Fruit fly (Drosophila melanogaster) whole organism, adult: ENCODE measurements around the gene ppk7.

Experiments used
- CG11617 ChIP-seq: fragments of 200-800 bp; sonication (Bioruptor generic); optimal IDR thresholded peaks from 2 replicates; lab custom pipeline; 2017; ENCODE audit warnings: mild to moderate bottlenecking, missing biosample characterization, missing genetic modification reagents, missing genetic modification characterization
- CG12768 ChIP-seq: fragments of 200-800 bp; sonication (Bioruptor generic); optimal IDR thresholded peaks from 2 replicates; lab custom pipeline; 2017; ENCODE audit warnings: missing biosample characterization, missing genetic modification characterization, mild to moderate bottlenecking, moderate library complexity, missing genetic modification reagents
- CG14711 ChIP-seq: fragments of 200-800 bp; sonication (Bioruptor generic); optimal IDR thresholded peaks from 2 replicates; lab custom pipeline; 2018; ENCODE audit warnings: missing biosample characterization, mild to moderate bottlenecking, missing genetic modification characterization, moderate library complexity
- CG1620 ChIP-seq: fragments of 200-800 bp; sonication (Bioruptor generic); optimal IDR thresholded peaks from 2 replicates; lab custom pipeline; 2016; ENCODE audit warnings: missing biosample characterization, missing genetic modification characterization
- CG33017 ChIP-seq: fragments of 200-800 bp; sonication (Bioruptor generic); optimal IDR thresholded peaks from 2 replicates; lab custom pipeline; 2018; ENCODE audit warnings: missing biosample characterization, mild to moderate bottlenecking, missing genetic modification characterization, moderate library complexity
- CG5204 ChIP-seq: fragments of 200-800 bp; sonication (Bioruptor generic); optimal IDR thresholded peaks from 2 replicates; lab custom pipeline; 2016; ENCODE audit warnings: missing biosample characterization, missing genetic modification characterization
- CG7045 ChIP-seq: fragments of 200-800 bp; sonication (Bioruptor generic); optimal IDR thresholded peaks from 2 replicates; lab custom pipeline; 2017; ENCODE audit warnings: missing biosample characterization, mild to moderate bottlenecking, missing genetic modification characterization
- CG7101 ChIP-seq: fragments of 200-800 bp; sonication (Bioruptor generic); optimal IDR thresholded peaks from 2 replicates; lab custom pipeline; 2018; ENCODE audit warnings: missing biosample characterization, mild to moderate bottlenecking, missing genetic modification characterization, moderate library complexity
- Clk ChIP-seq: fragments of 200-800 bp; sonication (Bioruptor generic); optimal IDR thresholded peaks from 2 replicates; lab custom pipeline; 2017; ENCODE audit warnings: missing biosample characterization, missing genetic modification characterization
- Crg-1 ChIP-seq: fragments of 200-800 bp; sonication (Bioruptor generic); optimal IDR thresholded peaks from 2 replicates; lab custom pipeline; 2016; ENCODE audit warnings: missing biosample characterization, missing genetic modification characterization
- Hr96 ChIP-seq: fragments of 200-800 bp; sonication (Bioruptor generic); optimal IDR thresholded peaks from 2 replicates; lab custom pipeline; 2016; ENCODE audit warnings: missing biosample characterization, missing genetic modification characterization
- Mnt ChIP-seq: fragments of 200-800 bp; sonication (Bioruptor generic); optimal IDR thresholded peaks from 2 replicates; lab custom pipeline; 2016; ENCODE audit warnings: missing biosample characterization, mild to moderate bottlenecking, missing genetic modification characterization
- bab1 ChIP-seq: fragments of 200-800 bp; sonication (Bioruptor generic); optimal IDR thresholded peaks from 3 replicates; lab custom pipeline; 2019; ENCODE audit warnings: missing biosample characterization, mild to moderate bottlenecking, missing genetic modification characterization, moderate library complexity
- cic ChIP-seq: fragments of 200-800 bp; sonication (Bioruptor generic); optimal IDR thresholded peaks from 2 replicates; lab custom pipeline; 2017; ENCODE audit warnings: missing biosample characterization, mild to moderate bottlenecking, missing genetic modification characterization, moderate library complexity
- cnc ChIP-seq, 2 experiments: fragments of >200 bp; optimal IDR thresholded peaks; 2 replicates each; lab custom pipeline; 2017
- kay ChIP-seq: fragments of 200-800 bp; sonication (Bioruptor generic); peaks from one replicate; lab custom pipeline; 2016; ENCODE audit warnings: missing biosample characterization, missing genetic modification characterization, borderline replicate concordance
- ovo ChIP-seq: fragments of 200-800 bp; sonication (Bioruptor generic); optimal IDR thresholded peaks from 2 replicates; lab custom pipeline; 2016; ENCODE audit warnings: missing biosample characterization, missing genetic modification characterization
- pad ChIP-seq: fragments of 200-800 bp; sonication (Bioruptor generic); optimal IDR thresholded peaks from 3 replicates; lab custom pipeline; 2017; ENCODE audit warnings: missing biosample characterization, missing genetic modification characterization, mild to moderate bottlenecking, moderate library complexity, missing genetic modification reagents
- tj ChIP-seq: fragments of 200-800 bp; sonication (Bioruptor generic); optimal IDR thresholded peaks from 3 replicates; lab custom pipeline; 2017; ENCODE audit warnings: missing biosample characterization, mild to moderate bottlenecking, missing genetic modification characterization, moderate library complexity
- toe ChIP-seq: fragments of 200-800 bp; sonication (Bioruptor generic); optimal IDR thresholded peaks from 2 replicates; lab custom pipeline; 2016; ENCODE audit warnings: missing biosample characterization, missing genetic modification characterization

ppk7 gene

DNA sequence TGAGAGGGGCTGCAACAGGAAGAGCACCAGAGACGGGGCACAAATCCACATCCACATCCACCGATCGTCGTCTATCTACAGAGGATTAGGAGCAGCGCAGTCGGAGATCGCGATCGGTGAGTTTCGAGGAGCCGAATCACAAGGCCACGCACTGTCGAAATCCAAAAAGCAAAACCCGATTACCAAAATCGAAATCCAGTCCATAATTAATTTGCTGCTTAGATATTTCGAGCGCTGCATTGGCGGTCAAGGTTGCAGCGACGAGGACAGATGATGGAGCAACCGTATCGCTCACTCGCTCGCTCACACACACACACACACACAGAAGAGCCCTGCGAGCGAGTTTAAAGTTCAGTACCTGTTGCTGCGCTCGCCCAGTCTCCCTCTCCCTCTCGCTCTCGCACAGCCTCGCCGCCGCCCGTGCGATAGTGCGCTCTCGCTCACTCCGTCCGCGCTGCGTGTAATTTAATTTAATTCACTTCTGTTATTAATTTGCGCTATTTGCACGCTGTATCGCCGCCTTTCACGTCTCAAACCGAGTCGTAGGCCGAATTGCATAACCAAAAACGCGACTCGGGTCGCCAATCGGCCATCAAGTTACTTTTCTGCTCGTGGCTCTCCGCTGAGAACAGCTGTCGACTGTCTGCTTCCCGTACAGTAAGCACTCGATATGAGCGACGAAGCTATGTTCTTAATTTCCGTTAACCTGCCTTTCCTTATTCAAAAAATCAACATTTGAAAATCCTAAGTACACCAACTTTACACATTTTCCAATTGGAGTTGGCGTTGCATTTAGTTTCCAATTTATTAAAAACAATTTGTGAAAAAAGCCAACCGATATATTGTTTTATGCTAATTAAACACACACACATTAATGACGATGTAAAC is 14.9 kb downstream of the ppk7 start:
- TF ChIP-seq bab1 (GFP tag; lab: Kevin White, UChicago) (no peak), CG7045 (GFP tag; lab: Kevin White, UChicago) (peak; percentile 27), CG14711 (tag; lab: Kevin White, UChicago) (peak; percentile 34), CG7101 (peak; percentile 67), tj (peak; percentile 72), CG33017 (tag; lab: Kevin White, UChicago) (peak; percentile 66), CG5204 (peak; percentile 65), CG1620 (GFP tag; lab: Kevin White, UChicago) (peak; percentile 25), pad (no peak), kay (GFP tag; lab: Kevin White, UChicago) (no peak), Hr96 (peak; percentile 32), CG12768 (GFP tag; lab: Kevin White, UChicago) (peak; percentile 84), Clk (GFP tag; lab: Kevin White, UChicago) (no peak), CG11617 (GFP tag; lab: Kevin White, UChicago) (peak; percentile 28), toe (peak; percentile 29), cnc (optimal IDR thresholded peaks at IDR 0.05; lab: Kevin White, UChicago) (no peak), cic (GFP tag; lab: Kevin White, UChicago) (peak; percentile 10), ovo (GFP tag; lab: Kevin White, UChicago) (peak; percentile 28), Crg-1 (GFP tag; lab: Kevin White, UChicago) (no peak), Mnt (GFP tag; lab: Kevin White, UChicago) (peak; percentile 35)

DNA sequence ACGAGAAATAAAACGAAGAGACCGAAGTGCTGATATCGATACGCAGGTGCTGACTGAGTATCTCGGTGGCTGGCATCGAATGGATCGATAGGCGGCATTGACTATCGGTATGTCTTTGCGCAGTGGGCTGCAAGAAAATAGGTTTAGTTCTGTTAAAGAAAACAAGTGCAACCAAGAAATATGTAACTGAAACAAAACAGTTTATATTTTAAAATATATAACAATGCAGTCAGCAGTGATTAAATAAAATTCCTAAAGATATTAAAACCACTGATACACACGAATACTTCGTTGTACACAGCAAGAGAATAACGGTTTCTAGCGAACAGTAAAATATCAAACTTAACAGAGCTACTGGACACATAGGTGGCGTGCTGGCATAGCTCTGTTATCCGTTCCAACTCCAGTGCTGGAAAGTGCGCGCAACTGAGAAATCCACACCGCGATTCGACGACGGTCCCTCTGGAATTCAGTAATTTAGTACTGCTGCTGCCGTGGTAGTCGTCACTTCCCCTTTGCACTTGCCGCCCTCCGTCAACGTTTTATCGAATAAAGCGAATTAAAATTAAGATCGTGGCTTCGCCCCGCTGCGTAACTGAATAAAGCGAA is 15.7 kb downstream of the ppk7 start, which contains the start of the genes Pez and Cpr:
Gene Pez, minus strand, starts transcription at position 305 of the 609 bp plus-strand sequence.
Gene Cpr, plus strand, starts transcription at position 470 of the 609 bp plus-strand sequence.
- TF ChIP-seq pad (peak; percentile 69), CG7045 (GFP tag; lab: Kevin White, UChicago) (no peak), Mnt (GFP tag; lab: Kevin White, UChicago) (peak; percentile 33), Clk (GFP tag; lab: Kevin White, UChicago) (no peak), CG12768 (GFP tag; lab: Kevin White, UChicago) (no peak), toe (peak; percentile 43), CG11617 (GFP tag; lab: Kevin White, UChicago) (no peak), kay (GFP tag; lab: Kevin White, UChicago) (no peak), CG1620 (GFP tag; lab: Kevin White, UChicago) (peak; percentile 68), bab1 (GFP tag; lab: Kevin White, UChicago) (no peak), CG33017 (tag; lab: Kevin White, UChicago) (no peak), CG7101 (peak; percentile 58), Crg-1 (GFP tag; lab: Kevin White, UChicago) (peak; percentile 30), cnc (optimal IDR thresholded peaks at IDR 0.05; lab: Kevin White, UChicago) (no peak), Hr96 (peak; percentile 34), tj (no peak), CG14711 (tag; lab: Kevin White, UChicago) (peak; percentile 35), ovo (GFP tag; lab: Kevin White, UChicago) (peak; percentile 80), cic (GFP tag; lab: Kevin White, UChicago) (peak; percentile 2), CG5204 (peak; percentile 52)

DNA sequence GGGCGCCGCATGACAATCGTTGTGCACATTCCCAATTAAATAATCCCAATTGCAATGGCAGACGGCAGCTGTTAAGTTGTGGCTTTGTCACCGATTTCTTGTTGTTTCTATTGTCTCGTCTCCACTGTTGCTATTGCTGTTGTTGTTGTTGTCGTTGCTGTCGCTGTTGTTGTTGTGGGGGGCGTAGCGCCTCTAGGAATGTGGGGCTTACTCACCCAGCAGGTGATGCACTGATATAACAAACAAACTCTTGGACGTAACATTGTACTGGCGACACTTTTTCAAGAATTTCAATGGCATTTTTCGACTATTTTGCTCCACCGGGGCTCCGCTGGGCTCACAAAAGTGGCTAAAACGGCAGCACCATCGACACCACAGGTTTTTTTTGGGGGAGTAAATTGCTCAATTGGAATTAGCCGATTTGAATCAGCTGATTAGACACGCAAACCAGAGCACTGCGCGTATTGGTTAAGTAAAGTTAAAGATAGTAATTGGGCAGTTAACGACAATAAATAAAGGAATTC is 16.2 kb downstream of the ppk7 start:
- TF ChIP-seq ovo (GFP tag; lab: Kevin White, UChicago) (no peak), CG11617 (GFP tag; lab: Kevin White, UChicago) (no peak), CG7101 (no peak), cic (GFP tag; lab: Kevin White, UChicago) (no peak), Crg-1 (GFP tag; lab: Kevin White, UChicago) (no peak), kay (GFP tag; lab: Kevin White, UChicago) (no peak), bab1 (GFP tag; lab: Kevin White, UChicago) (no peak), CG7045 (GFP tag; lab: Kevin White, UChicago) (no peak), CG12768 (GFP tag; lab: Kevin White, UChicago) (no peak), CG33017 (tag; lab: Kevin White, UChicago) (no peak), toe (no peak), cnc (optimal IDR thresholded peaks at IDR 0.05; lab: Kevin White, UChicago) (no peak), Mnt (GFP tag; lab: Kevin White, UChicago) (no peak), CG5204 (no peak), Clk (GFP tag; lab: Kevin White, UChicago) (no peak), pad (no peak), CG1620 (GFP tag; lab: Kevin White, UChicago) (no peak), Hr96 (no peak), CG14711 (tag; lab: Kevin White, UChicago) (no peak)

DNA sequence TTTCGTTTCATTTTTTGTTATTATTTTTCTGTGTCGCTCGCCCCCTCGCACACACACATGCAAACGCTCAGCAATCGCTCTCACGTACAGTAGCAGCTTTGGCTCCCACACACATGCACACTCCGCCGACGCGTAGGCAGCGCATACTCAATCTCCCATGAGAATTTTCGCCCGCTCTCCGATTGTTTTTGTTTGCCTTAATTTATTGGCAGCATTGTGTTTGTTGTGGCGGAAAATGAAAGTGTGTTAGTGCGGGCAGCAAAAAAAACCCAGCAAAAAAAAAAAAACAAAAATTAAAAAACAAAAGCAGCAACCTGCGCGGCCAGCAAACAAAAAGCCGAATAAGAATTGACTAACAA is 29.8 kb downstream of the ppk7 start:
- TF ChIP-seq CG12768 (GFP tag; lab: Kevin White, UChicago) (peak; percentile 95), pad (peak; percentile 63), tj (peak; percentile 65), CG11617 (GFP tag; lab: Kevin White, UChicago) (peak; percentile 84), CG14711 (tag; lab: Kevin White, UChicago) (no peak), CG7101 (peak; percentile 46), toe (peak; percentile 70), Crg-1 (GFP tag; lab: Kevin White, UChicago) (peak; percentile 28), bab1 (GFP tag; lab: Kevin White, UChicago) (peak; percentile 37), Hr96 (peak; percentile 58), kay (GFP tag; lab: Kevin White, UChicago) (peak; percentile 99), CG5204 (peak; percentile 64), CG33017 (tag; lab: Kevin White, UChicago) (peak; percentile 87), cic (GFP tag; lab: Kevin White, UChicago) (peak; percentile 93), CG1620 (GFP tag; lab: Kevin White, UChicago) (no peak), ovo (GFP tag; lab: Kevin White, UChicago) (no peak), CG7045 (GFP tag; lab: Kevin White, UChicago) (peak; percentile 86), Clk (GFP tag; lab: Kevin White, UChicago) (peak; percentile 81), cnc (optimal IDR thresholded peaks at IDR 0.05; lab: Kevin White, UChicago) (no peak), Mnt (GFP tag; lab: Kevin White, UChicago) (peak; percentile 62)
